Worm (Caenorhabditis elegans) whole organism, young adult: ENCODE measurements around the gene pals-37.

Experiments
- F33H1.4 ChIP-seq: fragments of 200-800 bp; sonication (Bioruptor generic); IDR thresholded peaks from 2 replicates; pipeline ENCODE4 v1.3.6; 2022; ENCODE audit warnings: missing genetic modification reagents, missing genetic modification characterization, missing compliant biosample characterization
- K11D2.4 ChIP-seq: fragments of 200-800 bp; sonication (Bioruptor generic); IDR thresholded peaks from 2 replicates; pipeline ENCODE4 v1.3.6; 2022; ENCODE audit warnings: missing genetic modification reagents, missing genetic modification characterization, missing compliant biosample characterization
- cebp-2 ChIP-seq: fragments of 200-800 bp; sonication (Bioruptor generic); IDR thresholded peaks from 2 replicates; pipeline ENCODE4 v1.3.6; 2022; ENCODE audit warnings: missing genetic modification characterization, missing compliant biosample characterization
- ceh-40 ChIP-seq: fragments of 200-800 bp; sonication (Bioruptor generic); IDR thresholded peaks from 2 replicates; pipeline ENCODE4 v1.3.6; 2022; ENCODE audit warnings: missing genetic modification characterization, missing compliant biosample characterization
- chd-7 ChIP-seq: sonication (generic microtip); optimal IDR thresholded peaks from 2 replicates; lab custom pipeline; 2016; ENCODE audit warnings: mild to moderate bottlenecking, missing genetic modification characterization, moderate library complexity, missing compliant biosample characterization
- hlh-26 ChIP-seq: fragments of 200-800 bp; sonication (Bioruptor generic); conservative IDR thresholded peaks from 2 replicates; pipeline ENCODE4 v1.3.6; 2022; ENCODE audit warnings: missing genetic modification reagents, missing genetic modification characterization, missing compliant biosample characterization
- lir-1 ChIP-seq: fragments of 200-800 bp; sonication (Bioruptor generic); conservative IDR thresholded peaks from 2 replicates; pipeline ENCODE4 v1.3.6; 2022; ENCODE audit warnings: missing genetic modification reagents, missing genetic modification characterization, missing compliant biosample characterization
- nhr-80 ChIP-seq: sonication (generic microtip); optimal IDR thresholded peaks from 2 replicates; lab custom pipeline; 2016; ENCODE audit warnings: missing genetic modification characterization, missing compliant biosample characterization
- snpc-4 ChIP-seq, 5 experiments: fragments of 150-350 bp in 1 of 5; sonication (generic microtip) in 4 of 5; optimal IDR thresholded peaks; 2 replicates each; lab custom pipeline; 2014 to 2018; ENCODE audit warnings: missing genetic modification characterization in 5 of 5, missing biosample characterization in 3 of 5, antibody characterized with exemption in 2 of 5, mild to moderate bottlenecking in 2 of 5, missing compliant biosample characterization in 2 of 5, missing genotype in 2 of 5, moderate library complexity in 2 of 5, missing genetic modification reagents in 1 of 5
- tlf-1 ChIP-seq: fragments of 200-800 bp; sonication (Bioruptor generic); optimal IDR thresholded peaks from 2 replicates; lab custom pipeline; 2018; ENCODE audit warnings: mild to moderate bottlenecking, missing genetic modification characterization, missing compliant biosample characterization

- TF ChIP-seq snpc-4 (GFP tag; optimal IDR thresholded peaks at IDR 0.05; lab: Kevin White, UChicago) = no peak
- no peak for TF ChIP-seq snpc-4 (tag; optimal IDR thresholded peaks at IDR 0.05; lab: Kevin White, UChicago)
- TF ChIP-seq ceh-40 = no peak
- TF ChIP-seq lir-1 = no peak
- no peak for TF ChIP-seq hlh-26 (GFP tag; lab: Robert Waterston, UW)
- no peak for TF ChIP-seq tlf-1
- no peak for TF ChIP-seq F33H1.4 (GFP tag; lab: Robert Waterston, UW)
- no peak for TF ChIP-seq chd-7 (tag; lab: Kevin White, UChicago)
- no peak for TF ChIP-seq K11D2.4 (GFP tag; lab: Robert Waterston, UW)
- no peak for TF ChIP-seq cebp-2 (GFP tag; lab: Robert Waterston, UW)
- no peak for TF ChIP-seq nhr-80 (tag; lab: Kevin White, UChicago)
Observed at ce11 chrV:12427826-12428225, 13.5 kb downstream of the pals-37 start.
